Worm (Caenorhabditis elegans) whole organism, L4 larva: ENCODE data around the gene col-172.
A peak's percentile ranks its signal among the peaks of the same experiment; 100 is the strongest.

Experiments used
- ama-1 ChIP-seq: fragments of 150-350 bp; optimal IDR thresholded peaks from 2 replicates; lab custom pipeline; 2014; ENCODE audit warnings: inconsistent platforms, mixed read lengths
- daf-12 ChIP-seq: fragments of 150-350 bp; optimal IDR thresholded peaks from 2 replicates; lab custom pipeline; 2014; ENCODE audit warnings: missing biosample characterization, missing genetic modification reagents, missing genetic modification characterization
- lir-3 ChIP-seq: sonication (generic microtip); optimal IDR thresholded peaks from 2 replicates; lab custom pipeline; 2016; ENCODE audit warnings: mild to moderate bottlenecking, missing genetic modification characterization, missing compliant biosample characterization
- lsy-2 ChIP-seq, 2 experiments: fragments of 150-350 bp in 1 of 2; sonication (generic microtip) in 1 of 2; optimal IDR thresholded peaks; 2 replicates each; lab custom pipeline; 2014 to 2017; ENCODE audit warnings: missing biosample characterization in 2 of 2, missing genetic modification characterization in 2 of 2
- madf-5 ChIP-seq, 2 experiments: fragments of 200-800 bp; sonication (Bioruptor generic); IDR thresholded peaks; 2 replicates each; pipeline ENCODE4 v1.3.6; 2022; ENCODE audit warnings: missing compliant biosample characterization in 2 of 2, missing genetic modification characterization in 2 of 2
- nhr-10 ChIP-seq: fragments of 150-350 bp; optimal IDR thresholded peaks from 2 replicates; lab custom pipeline; 2014; ENCODE audit warnings: missing biosample characterization, missing genetic modification characterization
- nhr-11 ChIP-seq: fragments of 150-350 bp; optimal IDR thresholded peaks from 2 replicates; lab custom pipeline; 2014; ENCODE audit warnings: missing biosample characterization, missing genetic modification characterization
- nhr-76 ChIP-seq: fragments of 150-350 bp; optimal IDR thresholded peaks from 2 replicates; lab custom pipeline; 2014; ENCODE audit warnings: missing biosample characterization, missing genetic modification characterization
- ztf-11 ChIP-seq: fragments of 150-350 bp; optimal IDR thresholded peaks from 2 replicates; lab custom pipeline; 2014; ENCODE audit warnings: missing biosample characterization, missing genetic modification characterization

DNA sequence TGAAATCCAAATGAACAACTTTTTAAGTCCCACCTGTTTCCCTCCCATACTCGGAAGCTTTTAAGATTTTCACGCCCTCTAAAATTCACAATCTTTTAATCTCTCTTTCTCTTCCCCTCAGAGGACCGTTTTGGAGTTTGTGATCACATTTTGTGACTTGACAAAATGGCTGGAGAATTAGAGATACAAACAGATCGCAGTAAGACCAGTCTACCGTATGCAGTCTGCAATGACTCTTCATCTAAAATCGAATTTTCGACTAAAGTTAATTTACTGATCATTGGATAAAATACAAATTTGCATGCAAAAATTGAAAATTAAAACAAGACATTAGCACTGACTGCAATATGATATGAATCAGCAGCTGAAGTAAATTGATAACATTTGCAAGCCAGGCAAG lies 31.1 kb upstream of the col-172 start:
- TF ChIP-seq madf-5 (GFP tag; IDR thresholded peaks at IDR 0.05; lab: Robert Waterston, UW): no peak
- no peak for TF ChIP-seq nhr-76
- TF ChIP-seq nhr-11 (tag; lab: Kevin White, UChicago): no peak
- TF ChIP-seq nhr-10 (tag; lab: Kevin White, UChicago): peak; percentile 1
- no peak for TF ChIP-seq ama-1
- no peak for TF ChIP-seq ztf-11 (tag; lab: Kevin White, UChicago)
- peak in 1 of 2 experiments; percentile 21 for TF ChIP-seq lsy-2 (tag; optimal IDR thresholded peaks at IDR 0.05; lab: Kevin White, UChicago)
- TF ChIP-seq lir-3 (tag; lab: Kevin White, UChicago): no peak
- TF ChIP-seq daf-12 (tag; lab: Kevin White, UChicago): no peak
